Fruit fly (Drosophila melanogaster) whole organism, embryonic: ENCODE results near the gene CG44837.

ENCODE experiments used
- Aef1 ChIP-seq: fragments of 200-800 bp; sonication (Bioruptor generic); IDR thresholded peaks from 3 replicates; pipeline ENCODE4 v1.3.6; 2022; ENCODE audit warnings: missing biosample characterization, missing genetic modification characterization
- Atf6 ChIP-seq: fragments of 200-800 bp; sonication (Bioruptor generic); IDR thresholded peaks from 2 replicates; pipeline ENCODE4 v1.3.6; 2022; ENCODE audit warnings: missing biosample characterization, missing genetic modification characterization
- Blimp-1 ChIP-seq: fragments of 200-800 bp; sonication (Bioruptor generic); optimal IDR thresholded peaks from 3 replicates; lab custom pipeline; 2018; ENCODE audit warnings: missing biosample characterization, missing genetic modification characterization, mild to moderate bottlenecking, moderate library complexity, missing genetic modification reagents
- CG12299 ChIP-seq: fragments of 200-800 bp; sonication (Bioruptor generic); optimal IDR thresholded peaks from 2 replicates; lab custom pipeline; 2018; ENCODE audit warnings: missing biosample characterization, mild to moderate bottlenecking, missing genetic modification characterization
- CG14965 ChIP-seq: fragments of 200-800 bp; sonication (Bioruptor generic); optimal IDR thresholded peaks from 2 replicates; lab custom pipeline; 2016; ENCODE audit warnings: missing biosample characterization, missing genetic modification characterization, borderline replicate concordance
- CG15696 ChIP-seq: fragments of 200-800 bp; sonication (Bioruptor generic); optimal IDR thresholded peaks from 2 replicates; lab custom pipeline; 2019; ENCODE audit warnings: missing biosample characterization, mild to moderate bottlenecking, missing genetic modification characterization, moderate library complexity
- CG16779 ChIP-seq: fragments of 200-800 bp; sonication (Bioruptor generic); IDR thresholded peaks from 2 replicates; pipeline ENCODE4 v1.3.6; 2022; ENCODE audit warnings: missing biosample characterization, missing genetic modification characterization
- CG17912 ChIP-seq: fragments of 200-800 bp; sonication (Bioruptor generic); optimal IDR thresholded peaks from 2 replicates; lab custom pipeline; 2018; ENCODE audit warnings: missing biosample characterization, mild to moderate bottlenecking, missing genetic modification characterization
- CG18011 ChIP-seq: fragments of 200-800 bp; sonication (Bioruptor generic); optimal IDR thresholded peaks from 2 replicates; lab custom pipeline; 2017; ENCODE audit warnings: missing biosample characterization, missing genetic modification characterization, mild to moderate bottlenecking, moderate library complexity, missing genotype
- CG1832 ChIP-seq: fragments of 200-800 bp; sonication (Bioruptor generic); optimal IDR thresholded peaks from 2 replicates; lab custom pipeline; 2017; ENCODE audit warnings: missing biosample characterization, mild to moderate bottlenecking, missing genetic modification characterization, inconsistent platforms
- CG30020 ChIP-seq: fragments of 200-800 bp; optimal IDR thresholded peaks from 2 replicates; lab custom pipeline; 2019; ENCODE audit warnings: missing biosample characterization, mild to moderate bottlenecking, missing genetic modification characterization, moderate library complexity
- CG31365 ChIP-seq: fragments of 200-800 bp; sonication (Bioruptor generic); optimal IDR thresholded peaks from 2 replicates; lab custom pipeline; 2018; ENCODE audit warnings: missing biosample characterization, mild to moderate bottlenecking, missing genetic modification characterization
- CG9609 ChIP-seq: fragments of 200-800 bp; sonication (Bioruptor generic); optimal IDR thresholded peaks from 3 replicates; lab custom pipeline; 2016; ENCODE audit warnings: missing biosample characterization, missing genetic modification characterization
- CHES-1-like ChIP-seq: fragments of 200-800 bp; sonication (Bioruptor generic); optimal IDR thresholded peaks from 2 replicates; lab custom pipeline; 2016; ENCODE audit warnings: missing biosample characterization, missing genetic modification characterization
- CrebB ChIP-seq: fragments of 200-800 bp; sonication (Bioruptor generic); optimal IDR thresholded peaks from 3 replicates; lab custom pipeline; 2018; ENCODE audit warnings: missing biosample characterization, mild to moderate bottlenecking, missing genetic modification characterization
- D19B ChIP-seq: fragments of 200-800 bp; sonication (Bioruptor generic); optimal IDR thresholded peaks from 2 replicates; lab custom pipeline; 2017; ENCODE audit warnings: missing biosample characterization, mild to moderate bottlenecking, missing genetic modification characterization
- Dip2 ChIP-seq: fragments of 200-800 bp; sonication (Bioruptor generic); IDR thresholded peaks from 2 replicates; pipeline ENCODE4 v1.3.6; 2022; ENCODE audit warnings: missing biosample characterization, missing genetic modification characterization
- Gsc ChIP-seq: fragments of 200-800 bp; sonication (Bioruptor generic); IDR thresholded peaks from 2 replicates; pipeline ENCODE4 v1.3.6; 2022; ENCODE audit warnings: missing biosample characterization, missing genetic modification characterization
- Hr39 ChIP-seq: fragments of >200 bp; optimal IDR thresholded peaks from 2 replicates; lab custom pipeline; 2017
- Mes4 ChIP-seq: fragments of 200-800 bp; sonication (Bioruptor generic); optimal IDR thresholded peaks from 2 replicates; lab custom pipeline; 2016; ENCODE audit warnings: missing biosample characterization, missing genetic modification characterization
- NK7.1 ChIP-seq: fragments of 200-800 bp; sonication (Bioruptor generic); optimal IDR thresholded peaks from 3 replicates; lab custom pipeline; 2016; ENCODE audit warnings: missing biosample characterization, missing genetic modification characterization
- Nf-YC ChIP-seq: fragments of 200-800 bp; optimal IDR thresholded peaks from 3 replicates; lab custom pipeline; 2019; ENCODE audit warnings: missing biosample characterization, mild to moderate bottlenecking, missing genetic modification characterization, moderate library complexity
- NfI ChIP-seq: fragments of 200-800 bp; sonication (Bioruptor generic); optimal IDR thresholded peaks from 3 replicates; lab custom pipeline; 2018; ENCODE audit warnings: missing biosample characterization, mild to moderate bottlenecking, missing genetic modification characterization, moderate library complexity
- Sin3A ChIP-seq: fragments of >200 bp; optimal IDR thresholded peaks from 2 replicates; lab custom pipeline; 2018
- aop ChIP-seq: fragments of 200-800 bp; sonication (Bioruptor generic); IDR thresholded peaks from 2 replicates; pipeline ENCODE4 v1.3.6; 2022; ENCODE audit warnings: missing biosample characterization, missing genetic modification characterization
- ara ChIP-seq: fragments of 200-800 bp; sonication (Bioruptor generic); IDR thresholded peaks from 2 replicates; pipeline ENCODE4 v1.3.6; 2022; ENCODE audit warnings: missing biosample characterization, missing genetic modification characterization
- ato ChIP-seq: fragments of 200-800 bp; sonication (Bioruptor generic); IDR thresholded peaks from 2 replicates; pipeline ENCODE4 v1.3.6; 2022; ENCODE audit warnings: missing biosample characterization, missing genetic modification characterization; ENCODE audit not compliant: partially characterized antibody
- caup ChIP-seq: fragments of 200-800 bp; sonication (Bioruptor generic); optimal IDR thresholded peaks from 3 replicates; lab custom pipeline; 2017; ENCODE audit warnings: missing biosample characterization, mild to moderate bottlenecking, missing genetic modification characterization, moderate library complexity; ENCODE audit not compliant: severe bottlenecking
- cg ChIP-seq: fragments of 200-800 bp; sonication (Bioruptor generic); optimal IDR thresholded peaks from 3 replicates; lab custom pipeline; 2019; ENCODE audit warnings: missing biosample characterization, mild to moderate bottlenecking, missing genetic modification characterization, moderate library complexity
- crp ChIP-seq, 2 experiments: fragments of 200-800 bp; sonication (Bioruptor generic); optimal IDR thresholded peaks; 2 replicates in 1 of 2; 3 replicates in 1 of 2; lab custom pipeline; 2017; ENCODE audit warnings: missing biosample characterization in 2 of 2, missing genetic modification characterization in 2 of 2, mild to moderate bottlenecking in 1 of 2, moderate library complexity in 1 of 2
- dimm ChIP-seq: fragments of 200-800 bp; sonication (Bioruptor generic); IDR thresholded peaks from 2 replicates; pipeline ENCODE4 v1.3.6; 2022; ENCODE audit warnings: missing biosample characterization, missing genetic modification characterization
- dmrt11E ChIP-seq: fragments of 200-800 bp; sonication (Bioruptor generic); optimal IDR thresholded peaks from 3 replicates; lab custom pipeline; 2018; ENCODE audit warnings: missing biosample characterization, mild to moderate bottlenecking, missing genetic modification characterization, moderate library complexity
- fd64A ChIP-seq: fragments of 200-800 bp; sonication (Bioruptor generic); optimal IDR thresholded peaks from 3 replicates; lab custom pipeline; 2018; ENCODE audit warnings: missing biosample characterization, mild to moderate bottlenecking, missing genetic modification characterization
- fd96Cb ChIP-seq: fragments of 200-800 bp; sonication (Bioruptor generic); optimal IDR thresholded peaks from 2 replicates; lab custom pipeline; 2018; ENCODE audit warnings: missing biosample characterization, mild to moderate bottlenecking, missing genetic modification characterization, moderate library complexity
- ham ChIP-seq: fragments of 200-800 bp; sonication (Bioruptor generic); IDR thresholded peaks from 2 replicates; pipeline ENCODE4 v1.3.6; 2022; ENCODE audit warnings: missing biosample characterization, missing genetic modification characterization
- hth ChIP-seq: fragments of >200 bp; optimal IDR thresholded peaks from 2 replicates; lab custom pipeline; 2017; ENCODE audit warnings: inconsistent platforms
- kni ChIP-seq: fragments of 200-800 bp; sonication (Bioruptor generic); optimal IDR thresholded peaks from 3 replicates; lab custom pipeline; 2017; ENCODE audit warnings: mild to moderate bottlenecking, missing biosample characterization, missing genetic modification reagents, missing genetic modification characterization
- mld ChIP-seq: fragments of 200-800 bp; sonication (Bioruptor generic); IDR thresholded peaks from 3 replicates; pipeline ENCODE4 v1.3.6; 2022; ENCODE audit warnings: missing biosample characterization, missing genetic modification characterization; ENCODE audit not compliant: partially characterized antibody
- otp ChIP-seq: fragments of 200-800 bp; sonication (Bioruptor generic); IDR thresholded peaks from 3 replicates; pipeline ENCODE4, ENCODE4 v1.3.6; 2022; ENCODE audit warnings: missing biosample characterization, missing genetic modification characterization
- slp2 ChIP-seq: fragments of 200-800 bp; sonication (Bioruptor generic); optimal IDR thresholded peaks from 2 replicates; lab custom pipeline; 2016; ENCODE audit warnings: missing biosample characterization, missing genetic modification characterization
- tin ChIP-seq: fragments of 200-800 bp; sonication (Bioruptor generic); optimal IDR thresholded peaks from 3 replicates; lab custom pipeline; 2016; ENCODE audit warnings: missing biosample characterization, missing genetic modification characterization
- tio ChIP-seq: fragments of 200-800 bp; sonication (Bioruptor generic); optimal IDR thresholded peaks from 2 replicates; lab custom pipeline; 2017; ENCODE audit warnings: missing biosample characterization, missing genetic modification characterization, inconsistent platforms
- tna ChIP-seq: fragments of 200-800 bp; sonication (Bioruptor generic); IDR thresholded peaks from 2 replicates; pipeline ENCODE4 v1.3.6; 2022; ENCODE audit warnings: missing biosample characterization, missing genetic modification characterization; ENCODE audit not compliant: partially characterized antibody
- toy ChIP-seq: fragments of 200-800 bp; sonication (Bioruptor generic); IDR thresholded peaks from 2 replicates; pipeline ENCODE4 v1.3.6; 2022; ENCODE audit warnings: missing biosample characterization, missing genetic modification characterization
- tx ChIP-seq: fragments of 200-800 bp; sonication (Bioruptor generic); optimal IDR thresholded peaks from 2 replicates; lab custom pipeline; 2016; ENCODE audit warnings: missing biosample characterization, missing genetic modification characterization
- wek ChIP-seq: fragments of 200-800 bp; sonication (Bioruptor generic); optimal IDR thresholded peaks from 3 replicates; lab custom pipeline; 2018; ENCODE audit warnings: missing biosample characterization, mild to moderate bottlenecking, missing genetic modification characterization, moderate library complexity

CG44837 gene

DNA sequence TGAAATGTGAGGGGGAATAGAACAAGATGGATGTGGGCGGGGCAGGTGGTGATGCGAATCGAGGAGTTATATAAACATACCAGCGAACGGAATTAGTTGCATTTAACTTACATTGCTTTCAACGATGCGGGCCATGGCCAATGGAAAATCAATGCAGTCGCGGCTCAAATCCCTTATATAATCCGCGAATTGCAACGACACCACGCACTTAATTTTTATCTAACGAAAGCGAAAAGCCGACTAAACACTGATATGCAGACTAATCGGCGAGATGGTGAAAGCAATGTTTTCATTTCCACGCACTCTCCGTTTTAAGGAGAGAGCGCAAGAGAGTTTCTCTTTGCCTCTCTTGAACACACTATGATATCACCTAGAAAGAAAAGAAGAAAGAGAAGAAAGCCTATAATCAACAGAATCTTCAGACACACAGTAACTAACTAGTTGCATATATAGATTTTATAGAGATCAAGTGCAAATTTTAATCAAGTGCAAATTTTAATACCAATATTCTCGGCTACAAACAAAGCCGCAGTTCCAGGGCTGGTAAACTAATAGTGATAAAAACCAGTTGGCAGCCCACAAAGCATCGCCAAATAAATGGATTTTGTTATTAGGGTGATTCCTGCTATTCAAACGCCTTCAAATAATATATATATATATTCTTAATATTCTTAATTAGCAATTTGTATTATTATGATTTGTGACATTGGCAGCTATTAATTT is 116.8 kb downstream of the CG44837 start, which contains the start of the genes CG11597 and CG5946 (continued):
- TF ChIP-seq aop (GFP tag; lab: Robert Waterston, UW) (no peak), Gsc (GFP tag; lab: Robert Waterston, UW) (no peak)

dm6 chr3L:11819639-11820456 is 118.8 kb downstream of the CG44837 start:
- TF ChIP-seq CHES-1-like (GFP tag; lab: Kevin White, UChicago) (no peak), fd64A (GFP tag; lab: Kevin White, UChicago) (no peak), CG18011 (GFP tag; lab: Kevin White, UChicago) (no peak), NfI (GFP tag; lab: Kevin White, UChicago) (peak; percentile 33), aop (GFP tag; lab: Robert Waterston, UW) (no peak), Hr39 (no peak), CG14965 (GFP tag; lab: Kevin White, UChicago) (no peak), hth (lab: Kevin White, UChicago) (no peak), Atf6 (GFP tag; lab: Robert Waterston, UW) (peak; percentile 70), Nf-YC (tag; lab: Kevin White, UChicago) (no peak), Sin3A (lab: Kevin White, UChicago) (no peak), mld (no peak), CG17912 (GFP tag; lab: Kevin White, UChicago) (no peak), CrebB (tag; lab: Kevin White, UChicago) (peak; percentile 63), Blimp-1 (GFP tag; lab: Kevin White, UChicago) (no peak), D19B (GFP tag; lab: Kevin White, UChicago) (no peak), tna (GFP tag; lab: Robert Waterston, UW) (peak; percentile 13; the same call in 1 of the 2 replicates), kni (GFP tag; lab: Kevin White, UChicago) (peak; percentile 28), toy (GFP tag; lab: Robert Waterston, UW) (no peak), CG1832 (GFP tag; lab: Kevin White, UChicago) (no peak), slp2 (GFP tag; lab: Kevin White, UChicago) (no peak), NK7.1 (GFP tag; lab: Kevin White, UChicago) (no peak), ham (GFP tag; lab: Robert Waterston, UW) (no peak), CG9609 (no peak), Dip2 (no peak), CG30020 (tag; lab: Kevin White, UChicago) (no peak), crp (GFP tag; optimal IDR thresholded peaks at IDR 0.05; lab: Kevin White, UChicago) (no peak), CG31365 (peak; percentile 4), dmrt11E (tag; lab: Kevin White, UChicago) (no peak), CG16779 (GFP tag; lab: Robert Waterston, UW) (no peak), cg (GFP tag; lab: Kevin White, UChicago) (peak; percentile 86), ato (GFP tag; lab: Robert Waterston, UW) (no peak), CG12299 (tag; lab: Kevin White, UChicago) (no peak), Mes4 (no peak), CG15696 (no peak), caup (GFP tag; lab: Kevin White, UChicago) (no peak), Aef1 (GFP tag; lab: Robert Waterston, UW) (no peak; the same call in 2 of the 3 replicates), ara (GFP tag; lab: Robert Waterston, UW) (no peak), otp (no peak), tx (GFP tag; lab: Kevin White, UChicago) (peak; percentile 10), wek (GFP tag; lab: Kevin White, UChicago) (peak; percentile 18), fd96Cb (tag; lab: Kevin White, UChicago) (no peak), dimm (no peak), tin (GFP tag; lab: Kevin White, UChicago) (peak; percentile 4), tio (no peak)
